Fruit fly (Drosophila melanogaster): Measurements from ENCODE around the gene Prp40.
A peak's percentile ranks its signal among the peaks of the same experiment; 100 is the strongest.

Gene Prp40

dm6 chr2L:2986776-2987175, 36.2 kb upstream of the Prp40 start:
- TF ChIP-seq dmrt93B (GFP tag; optimal IDR thresholded peaks at IDR 0.05) (no peak), N (GFP tag; optimal IDR thresholded peaks at IDR 0.05) (no peak), CG9705 (GFP tag; optimal IDR thresholded peaks at IDR 0.05) (no peak), CrebA (GFP tag; optimal IDR thresholded peaks at IDR 0.05; ENCODE audit: borderline replicate concordance) (no peak), Jra (GFP tag; optimal IDR thresholded peaks at IDR 0.05) (no peak), dsf (GFP tag; optimal IDR thresholded peaks at IDR 0.05; ENCODE audit: borderline replicate concordance) (no peak), fru (GFP tag; optimal IDR thresholded peaks at IDR 0.05) (no peak), tai (GFP tag; optimal IDR thresholded peaks at IDR 0.05) (no peak), usp (GFP tag; optimal IDR thresholded peaks at IDR 0.05) (no peak), Mio (GFP tag; optimal IDR thresholded peaks at IDR 0.05) (no peak), Hr83 (GFP tag; optimal IDR thresholded peaks at IDR 0.05; ENCODE audit: poor library complexity, severe bottlenecking) (no peak), psq (GFP tag; optimal IDR thresholded peaks at IDR 0.05) (no peak), Hr78 (GFP tag; optimal IDR thresholded peaks at IDR 0.05) (no peak), HLH106 (tag; optimal IDR thresholded peaks at IDR 0.05) (no peak), brk (GFP tag; optimal IDR thresholded peaks at IDR 0.05) (no peak)

- peak; percentile 80 for TF ChIP-seq sv (GFP tag; optimal IDR thresholded peaks at IDR 0.05)
- TF ChIP-seq GATAd (GFP tag; optimal IDR thresholded peaks at IDR 0.05): peak; percentile 56
- TF ChIP-seq Sp1 (GFP tag; optimal IDR thresholded peaks at IDR 0.05): peak; percentile 84
- peak in 1 of 2 experiments; percentile 91 for TF ChIP-seq foxo (GFP tag; optimal IDR thresholded peaks at IDR 0.05)
- TF ChIP-seq Myc (optimal IDR thresholded peaks at IDR 0.05): peak; percentile 73
- TF ChIP-seq dsf (GFP tag; optimal IDR thresholded peaks at IDR 0.05; ENCODE audit: borderline replicate concordance): no peak
- peak; percentile 72 for TF ChIP-seq ey (GFP tag; optimal IDR thresholded peaks at IDR 0.05)
- TF ChIP-seq usp (GFP tag; optimal IDR thresholded peaks at IDR 0.05): no peak
- no peak for TF ChIP-seq woc (GFP tag; optimal IDR thresholded peaks at IDR 0.05)
- peak; percentile 84 for TF ChIP-seq rgr (GFP tag; optimal IDR thresholded peaks at IDR 0.05)
- peak; percentile 80 for TF ChIP-seq OdsH (GFP tag; optimal IDR thresholded peaks at IDR 0.05)
- peak; percentile 34 for TF ChIP-seq Hr83 (GFP tag; optimal IDR thresholded peaks at IDR 0.05; ENCODE audit: poor library complexity, severe bottlenecking)
- peak; percentile 92 for TF ChIP-seq HLH106 (tag; optimal IDR thresholded peaks at IDR 0.05)
- TF ChIP-seq Mio (GFP tag; optimal IDR thresholded peaks at IDR 0.05): no peak
- no peak for TF ChIP-seq Abd-B (GFP tag; optimal IDR thresholded peaks at IDR 0.05)
- TF ChIP-seq psq (GFP tag; optimal IDR thresholded peaks at IDR 0.05): peak; percentile 84
- no peak for TF ChIP-seq Rel (GFP tag; optimal IDR thresholded peaks at IDR 0.05)
- TF ChIP-seq Rel (tag; optimal IDR thresholded peaks at IDR 0.05): peak; percentile 41
- peak; percentile 79 for TF ChIP-seq CG9705 (GFP tag; optimal IDR thresholded peaks at IDR 0.05)
Observed at dm6 chr2L:2987681-2988381, 35.2 kb upstream of the Prp40 start, which contains the start of the genes Chd1 and Bem46. TSS of gene Chd1 (minus strand) at chr2L:2987723. TSS of gene Bem46 (plus strand) at chr2L:2988116.

- TF ChIP-seq Myc (optimal IDR thresholded peaks at IDR 0.05): peak; percentile 16
- TF ChIP-seq sv (GFP tag; optimal IDR thresholded peaks at IDR 0.05): peak; percentile 2
- peak; percentile 1 for TF ChIP-seq CG9705 (GFP tag; optimal IDR thresholded peaks at IDR 0.05)
- TF ChIP-seq fru (GFP tag; optimal IDR thresholded peaks at IDR 0.05): no peak
- TF ChIP-seq Rel (GFP tag; optimal IDR thresholded peaks at IDR 0.05): no peak
- peak; percentile 2 for TF ChIP-seq Rel (tag; optimal IDR thresholded peaks at IDR 0.05)
Observed at dm6 chr2L:2992664-2993174, 30.3 kb upstream of the Prp40 start, which contains the start of the genes okr and CG3558. TSS of gene okr (minus strand) at chr2L:2992759. TSS of gene CG3558 (plus strand) at chr2L:2992870.

- TF ChIP-seq dl (GFP tag; optimal IDR thresholded peaks at IDR 0.05; ENCODE audit: insufficient read depth in 1 of 2, partially characterized antibody in 2 of 2) (no peak), Hr83 (GFP tag; optimal IDR thresholded peaks at IDR 0.05; ENCODE audit: poor library complexity, severe bottlenecking) (no peak), N (GFP tag; optimal IDR thresholded peaks at IDR 0.05) (no peak), ey (GFP tag; optimal IDR thresholded peaks at IDR 0.05) (no peak), CG32264 (GFP tag; optimal IDR thresholded peaks at IDR 0.05) (no peak), lola (GFP tag; optimal IDR thresholded peaks at IDR 0.05) (no peak), Rel (GFP tag; optimal IDR thresholded peaks at IDR 0.05) (no peak), Rel (tag; optimal IDR thresholded peaks at IDR 0.05) (no peak), woc (GFP tag; optimal IDR thresholded peaks at IDR 0.05) (no peak)
Observed at dm6 chr2L:2993236-2993635, 29.8 kb upstream of the Prp40 start.
